Fruit fly (Drosophila melanogaster) whole organism, pupa: Measurements from ENCODE around the gene Art6.

Experiments used
- CG10348 ChIP-seq: fragments of 200-800 bp; sonication (Bioruptor generic); IDR thresholded peaks from 2 replicates; pipeline ENCODE4 v1.3.6; 2022; ENCODE audit warnings: missing biosample characterization, missing genetic modification characterization
- CG14655 ChIP-seq: fragments of 200-800 bp; sonication (Bioruptor generic); optimal IDR thresholded peaks from 3 replicates; lab custom pipeline; 2017; ENCODE audit warnings: mild to moderate bottlenecking, missing biosample characterization, missing genetic modification reagents, missing genetic modification characterization
- CG32121 ChIP-seq: fragments of 200-800 bp; sonication (Bioruptor generic); IDR thresholded peaks from 2 replicates; pipeline ENCODE4 v1.3.6; 2022; ENCODE audit warnings: missing biosample characterization, missing genetic modification characterization
- CG34367 ChIP-seq: fragments of 200-800 bp; sonication (Bioruptor generic); optimal IDR thresholded peaks from 2 replicates; lab custom pipeline; 2018; ENCODE audit warnings: missing biosample characterization, mild to moderate bottlenecking, missing genetic modification characterization
- CG4496 ChIP-seq: fragments of 200-800 bp; sonication (Bioruptor generic); IDR thresholded peaks from 3 replicates; pipeline ENCODE4 v1.3.6; 2022; ENCODE audit warnings: missing biosample characterization, missing genetic modification characterization
- CG8301 ChIP-seq: fragments of 200-800 bp; sonication (Bioruptor generic); optimal IDR thresholded peaks from 2 replicates; lab custom pipeline; 2018; ENCODE audit warnings: missing biosample characterization, mild to moderate bottlenecking, missing genetic modification characterization
- EcR ChIP-seq: fragments of 200-800 bp; sonication (Bioruptor generic); optimal IDR thresholded peaks from 3 replicates; lab custom pipeline; 2019; ENCODE audit warnings: missing biosample characterization, missing genetic modification characterization, mild to moderate bottlenecking, moderate library complexity, missing genetic modification reagents
- Ets98B ChIP-seq: fragments of 200-800 bp; sonication (Bioruptor generic); IDR thresholded peaks from 2 replicates; pipeline ENCODE4 v1.3.6; 2022; ENCODE audit warnings: missing biosample characterization, missing genetic modification characterization
- Pif1A ChIP-seq: fragments of 200-800 bp; sonication (Bioruptor generic); optimal IDR thresholded peaks from 3 replicates; lab custom pipeline; 2016; ENCODE audit warnings: missing biosample characterization, missing genetic modification characterization
- fd96Ca ChIP-seq: fragments of 200-800 bp; sonication (Bioruptor generic); IDR thresholded peaks from 3 replicates; pipeline ENCODE4 v1.3.6; 2022; ENCODE audit warnings: missing biosample characterization, missing genetic modification characterization
- gl ChIP-seq: fragments of 200-800 bp; sonication (Bioruptor generic); optimal IDR thresholded peaks from 2 replicates; lab custom pipeline; 2018; ENCODE audit warnings: missing biosample characterization, mild to moderate bottlenecking, missing genetic modification characterization

- TF ChIP-seq CG32121 (GFP tag; lab: Robert Waterston, UW) (no peak), Pif1A (GFP tag; lab: Kevin White, UChicago) (no peak), CG10348 (GFP tag; lab: Robert Waterston, UW) (no peak), CG34367 (no peak), CG8301 (tag; lab: Kevin White, UChicago) (no peak), fd96Ca (GFP tag; lab: Robert Waterston, UW) (no peak), EcR (no peak), gl (no peak), Ets98B (no peak), CG14655 (GFP tag; lab: Kevin White, UChicago) (no peak), CG4496 (GFP tag; lab: Robert Waterston, UW) (no peak)
These were observed 34.3 kb downstream of the Art6 start for dm6 chr3R:13911314-13911713.
